Fruit fly (Drosophila melanogaster) whole organism, embryonic: ENCODE results near the gene Ac78C.

Experiments used
- Ada2b ChIP-seq: fragments of 200-800 bp; sonication (Bioruptor generic); IDR thresholded peaks from 2 replicates; pipeline ENCODE4 v1.3.6; 2022; ENCODE audit warnings: missing biosample characterization, missing genetic modification characterization
- Bteb2 ChIP-seq: fragments of 200-800 bp; sonication (Bioruptor generic); optimal IDR thresholded peaks from 2 replicates; lab custom pipeline; 2016; ENCODE audit warnings: missing biosample characterization, missing genetic modification characterization
- C15 ChIP-seq: fragments of 200-800 bp; sonication (Bioruptor generic); IDR thresholded peaks from 3 replicates; pipeline ENCODE4 v1.3.6; 2022; ENCODE audit warnings: missing biosample characterization, missing genetic modification characterization
- CG10462 ChIP-seq: fragments of 200-800 bp; sonication (Bioruptor generic); optimal IDR thresholded peaks from 2 replicates; lab custom pipeline; 2016; ENCODE audit warnings: missing biosample characterization, missing genetic modification characterization
- CG1233 ChIP-seq: fragments of 200-800 bp; sonication (Bioruptor generic); optimal IDR thresholded peaks from 4 replicates; lab custom pipeline; 2018; ENCODE audit warnings: missing biosample characterization, mild to moderate bottlenecking, missing genetic modification characterization
- CG12744 ChIP-seq: fragments of 200-800 bp; sonication (Bioruptor generic); optimal IDR thresholded peaks from 2 replicates; lab custom pipeline; 2016; ENCODE audit warnings: missing biosample characterization, missing genetic modification characterization
- CG13424 ChIP-seq: fragments of 200-800 bp; sonication (Bioruptor generic); optimal IDR thresholded peaks from 2 replicates; lab custom pipeline; 2019; ENCODE audit warnings: missing biosample characterization, mild to moderate bottlenecking, missing genetic modification characterization, moderate library complexity
- CG14050 ChIP-seq: fragments of 200-800 bp; sonication (Bioruptor generic); IDR thresholded peaks from 3 replicates; pipeline ENCODE4 v1.3.6; 2022; ENCODE audit warnings: missing biosample characterization, missing genetic modification characterization
- CG15601 ChIP-seq: fragments of 200-800 bp; sonication (Bioruptor generic); optimal IDR thresholded peaks from 3 replicates; lab custom pipeline; 2019; ENCODE audit warnings: missing biosample characterization, mild to moderate bottlenecking, missing genetic modification characterization, moderate library complexity
- CG1602 ChIP-seq: fragments of 200-800 bp; sonication (Bioruptor generic); optimal IDR thresholded peaks from 3 replicates; lab custom pipeline; 2016; ENCODE audit warnings: missing biosample characterization, missing genetic modification characterization
- CG16779 ChIP-seq: fragments of 200-800 bp; sonication (Bioruptor generic); IDR thresholded peaks from 2 replicates; pipeline ENCODE4 v1.3.6; 2022; ENCODE audit warnings: missing biosample characterization, missing genetic modification characterization
- CG17385 ChIP-seq: fragments of 200-800 bp; sonication (Bioruptor generic); optimal IDR thresholded peaks from 3 replicates; lab custom pipeline; 2018; ENCODE audit warnings: missing biosample characterization, mild to moderate bottlenecking, missing genetic modification characterization
- CG18476 ChIP-seq: fragments of 200-800 bp; sonication (Bioruptor generic); optimal IDR thresholded peaks from 2 replicates; lab custom pipeline; 2016; ENCODE audit warnings: missing biosample characterization, mild to moderate bottlenecking, missing genetic modification characterization
- CG2116 ChIP-seq: fragments of 200-800 bp; sonication (Bioruptor generic); optimal IDR thresholded peaks from 3 replicates; lab custom pipeline; 2018; ENCODE audit warnings: missing biosample characterization, mild to moderate bottlenecking, missing genetic modification characterization
- CG2199 ChIP-seq: fragments of 200-800 bp; sonication (Bioruptor generic); IDR thresholded peaks from 3 replicates; pipeline ENCODE4 v1.3.6; 2022; ENCODE audit warnings: missing biosample characterization, missing genetic modification characterization
- CG2678 ChIP-seq: fragments of 200-800 bp; sonication (Bioruptor generic); optimal IDR thresholded peaks from 3 replicates; lab custom pipeline; 2019; ENCODE audit warnings: missing biosample characterization, mild to moderate bottlenecking, missing genetic modification characterization, moderate library complexity
- CG32532 ChIP-seq: fragments of 200-800 bp; sonication (Bioruptor generic); IDR thresholded peaks from 2 replicates; pipeline ENCODE4 v1.3.6; 2022; ENCODE audit warnings: missing biosample characterization, missing genetic modification characterization
- CG4360 ChIP-seq: fragments of 200-800 bp; sonication (Bioruptor generic); IDR thresholded peaks from 2 replicates; pipeline ENCODE4 v1.3.6; 2022; ENCODE audit warnings: missing biosample characterization, missing genetic modification characterization
- CG4404 ChIP-seq: fragments of 200-800 bp; sonication (Bioruptor generic); IDR thresholded peaks from 2 replicates; pipeline ENCODE4 v1.3.6; 2022; ENCODE audit warnings: missing biosample characterization, missing genetic modification characterization
- CG6654 ChIP-seq: fragments of 200-800 bp; sonication (Bioruptor generic); optimal IDR thresholded peaks from 2 replicates; lab custom pipeline; 2017; ENCODE audit warnings: missing biosample characterization, mild to moderate bottlenecking, missing genetic modification characterization
- CG6791 ChIP-seq: fragments of 200-800 bp; sonication (Bioruptor generic); IDR thresholded peaks from 3 replicates; pipeline ENCODE4 v1.3.6; 2022; ENCODE audit warnings: missing biosample characterization, missing genetic modification characterization; ENCODE audit not compliant: partially characterized antibody
- CG7745 ChIP-seq: fragments of 200-800 bp; sonication (Bioruptor generic); optimal IDR thresholded peaks from 2 replicates; lab custom pipeline; 2018; ENCODE audit warnings: missing biosample characterization, mild to moderate bottlenecking, missing genetic modification characterization, moderate library complexity
- CG8765 ChIP-seq: fragments of 200-800 bp; sonication (Bioruptor generic); IDR thresholded peaks from 2 replicates; pipeline ENCODE4 v1.3.6; 2022; ENCODE audit warnings: missing biosample characterization, missing genetic modification characterization
- CG8924 ChIP-seq: fragments of 200-800 bp; optimal IDR thresholded peaks from 3 replicates; lab custom pipeline; 2019; ENCODE audit warnings: missing biosample characterization, mild to moderate bottlenecking, missing genetic modification characterization, moderate library complexity
- Dp ChIP-seq: fragments of 200-800 bp; sonication (Bioruptor generic); optimal IDR thresholded peaks from 2 replicates; lab custom pipeline; 2018; ENCODE audit warnings: missing biosample characterization, mild to moderate bottlenecking, missing genetic modification characterization, moderate library complexity
- Ets97D ChIP-seq: fragments of 200-800 bp; sonication (Bioruptor generic); optimal IDR thresholded peaks from 3 replicates; lab custom pipeline; 2016; ENCODE audit warnings: missing biosample characterization, missing genetic modification characterization
- Gug ChIP-seq: fragments of 200-800 bp; sonication (Bioruptor generic); IDR thresholded peaks from 4 replicates; pipeline ENCODE4 v1.3.6; 2022; ENCODE audit warnings: missing biosample characterization, missing genetic modification characterization
- Hmx ChIP-seq: fragments of 200-800 bp; sonication (Bioruptor generic); optimal IDR thresholded peaks from 2 replicates; lab custom pipeline; 2016; ENCODE audit warnings: missing biosample characterization, missing genetic modification characterization
- Jarid2 ChIP-seq: fragments of 200-800 bp; sonication (Bioruptor generic); optimal IDR thresholded peaks from 3 replicates; lab custom pipeline; 2017; ENCODE audit warnings: mild to moderate bottlenecking, missing biosample characterization, missing genetic modification reagents, missing genetic modification characterization
- Poxn ChIP-seq: fragments of 200-800 bp; sonication (Bioruptor generic); IDR thresholded peaks from 2 replicates; pipeline ENCODE4 v1.3.6; 2022; ENCODE audit warnings: missing biosample characterization, missing genetic modification characterization
- Side ChIP-seq: fragments of 200-800 bp; sonication (Bioruptor generic); optimal IDR thresholded peaks from 2 replicates; lab custom pipeline; 2016; ENCODE audit warnings: missing biosample characterization, missing genetic modification characterization
- Spps ChIP-seq: fragments of 200-800 bp; sonication (Bioruptor generic); optimal IDR thresholded peaks from 2 replicates; lab custom pipeline; 2018; ENCODE audit warnings: missing biosample characterization, mild to moderate bottlenecking, missing genetic modification characterization
- Sry-δ ChIP-seq: fragments of 200-800 bp; sonication (Bioruptor generic); optimal IDR thresholded peaks from 2 replicates; lab custom pipeline; 2016; ENCODE audit warnings: missing biosample characterization, missing genetic modification characterization
- YL-1 ChIP-seq: fragments of 200-800 bp; sonication (Bioruptor generic); optimal IDR thresholded peaks from 3 replicates; lab custom pipeline; 2017; ENCODE audit warnings: missing biosample characterization, mild to moderate bottlenecking, missing genetic modification characterization
- ac ChIP-seq: fragments of 200-800 bp; sonication (Bioruptor generic); optimal IDR thresholded peaks from 3 replicates; lab custom pipeline; 2017; ENCODE audit warnings: missing biosample characterization, mild to moderate bottlenecking, missing genetic modification characterization
- da ChIP-seq: fragments of 200-800 bp; sonication (Bioruptor generic); optimal IDR thresholded peaks from 2 replicates; lab custom pipeline; 2016; ENCODE audit warnings: missing biosample characterization, missing genetic modification characterization
- hb ChIP-seq: fragments of 200-800 bp; sonication (Bioruptor generic); IDR thresholded peaks from 3 replicates; pipeline ENCODE4 v1.3.6; 2022; ENCODE audit warnings: missing biosample characterization, missing genetic modification characterization; ENCODE audit not compliant: partially characterized antibody
- ind ChIP-seq: fragments of 200-800 bp; sonication (Bioruptor generic); optimal IDR thresholded peaks from 3 replicates; lab custom pipeline; 2016; ENCODE audit warnings: missing biosample characterization, missing genetic modification characterization
- luna ChIP-seq: fragments of 200-800 bp; sonication (Bioruptor generic); optimal IDR thresholded peaks from 2 replicates; lab custom pipeline; 2016; ENCODE audit warnings: missing biosample characterization, missing genetic modification characterization
- maf-S ChIP-seq: fragments of 200-800 bp; sonication (Bioruptor generic); optimal IDR thresholded peaks from 2 replicates; lab custom pipeline; 2016; ENCODE audit warnings: missing biosample characterization, missing genetic modification characterization
- odd ChIP-seq: fragments of 200-800 bp; sonication (Bioruptor generic); optimal IDR thresholded peaks from 2 replicates; lab custom pipeline; 2017; ENCODE audit warnings: missing biosample characterization, mild to moderate bottlenecking, missing genetic modification characterization
- pb ChIP-seq: fragments of 200-800 bp; sonication (Bioruptor generic); optimal IDR thresholded peaks from 3 replicates; lab custom pipeline; 2016; ENCODE audit warnings: missing biosample characterization, missing genetic modification characterization
- psq ChIP-seq: fragments of 200-800 bp; sonication (Bioruptor generic); optimal IDR thresholded peaks from 2 replicates; lab custom pipeline; 2017; ENCODE audit warnings: missing biosample characterization, missing genetic modification characterization
- repo ChIP-seq: fragments of 200-800 bp; sonication (Bioruptor generic); optimal IDR thresholded peaks from 2 replicates; lab custom pipeline; 2016; ENCODE audit warnings: missing biosample characterization, missing genetic modification characterization
- sisA ChIP-seq: fragments of 200-800 bp; sonication (Bioruptor generic); IDR thresholded peaks from 2 replicates; pipeline ENCODE4 v1.3.6; 2022; ENCODE audit warnings: missing biosample characterization, missing genetic modification characterization
- sob ChIP-seq: fragments of 200-800 bp; sonication (Bioruptor generic); IDR thresholded peaks from 2 replicates; pipeline ENCODE4 v1.3.6; 2022; ENCODE audit warnings: missing biosample characterization, missing genetic modification characterization
- sqz ChIP-seq: fragments of 200-800 bp; sonication (Bioruptor generic); optimal IDR thresholded peaks from 3 replicates; lab custom pipeline; 2018; ENCODE audit warnings: missing biosample characterization, mild to moderate bottlenecking, missing genetic modification characterization
- sr ChIP-seq: fragments of 200-800 bp; sonication (Bioruptor generic); IDR thresholded peaks from 3 replicates; pipeline ENCODE4 v1.3.6; 2022; ENCODE audit warnings: missing biosample characterization, missing genetic modification characterization
- stc ChIP-seq: fragments of 200-800 bp; sonication (Bioruptor generic); IDR thresholded peaks from 2 replicates; pipeline ENCODE4 v1.3.6; 2022; ENCODE audit warnings: missing biosample characterization, missing genetic modification characterization
- stwl ChIP-seq: fragments of 200-800 bp; sonication (Bioruptor generic); optimal IDR thresholded peaks from 3 replicates; lab custom pipeline; 2018; ENCODE audit warnings: missing biosample characterization, mild to moderate bottlenecking, missing genetic modification characterization, moderate library complexity
- trem ChIP-seq: fragments of 200-800 bp; optimal IDR thresholded peaks from 3 replicates; lab custom pipeline; 2019; ENCODE audit warnings: missing biosample characterization, mild to moderate bottlenecking, missing genetic modification characterization, moderate library complexity
- twi ChIP-seq: fragments of 200-800 bp; optimal IDR thresholded peaks from 2 replicates; lab custom pipeline; 2019; ENCODE audit warnings: missing biosample characterization, mild to moderate bottlenecking, missing genetic modification characterization, moderate library complexity
- zfh2 ChIP-seq: fragments of 200-800 bp; sonication (Bioruptor generic); optimal IDR thresholded peaks from 2 replicates; lab custom pipeline; 2016; ENCODE audit warnings: missing biosample characterization, missing genetic modification characterization

Ac78C gene

dm6 chr3L:21131427-21131826 is 40.3 kb downstream of the Ac78C start, which contains the start of gene ICA69 (continued):
- no peak for TF ChIP-seq Spps (tag; lab: Kevin White, UChicago)
- no peak for TF ChIP-seq CG14050 (GFP tag; lab: Robert Waterston, UW)
- TF ChIP-seq CG13424 = no peak
- TF ChIP-seq Poxn = no peak
- TF ChIP-seq CG4360 (GFP tag; lab: Robert Waterston, UW) = no peak
- TF ChIP-seq luna (GFP tag; lab: Kevin White, UChicago) = no peak
- TF ChIP-seq twi (tag; lab: Kevin White, UChicago) = no peak
- TF ChIP-seq Jarid2 (GFP tag; lab: Kevin White, UChicago) = no peak
- no peak for TF ChIP-seq CG8765
- TF ChIP-seq ind = no peak
- no peak for TF ChIP-seq psq (GFP tag; lab: Kevin White, UChicago)
- TF ChIP-seq CG15601 (tag; lab: Kevin White, UChicago) = no peak
- TF ChIP-seq CG2678 (tag; lab: Kevin White, UChicago) = no peak
- TF ChIP-seq CG7745 (tag; lab: Kevin White, UChicago) = no peak
- TF ChIP-seq C15 (GFP tag; lab: Robert Waterston, UW) = no peak
- TF ChIP-seq YL-1 (GFP tag; lab: Kevin White, UChicago) = peak; percentile 56
- TF ChIP-seq stwl (tag; lab: Kevin White, UChicago) = peak; percentile 95
- no peak for TF ChIP-seq repo (GFP tag; lab: Kevin White, UChicago)
- TF ChIP-seq da (GFP tag; lab: Kevin White, UChicago) = no peak
- TF ChIP-seq CG32532 (GFP tag; lab: Robert Waterston, UW) = no peak
- no peak for TF ChIP-seq Side (GFP tag; lab: Kevin White, UChicago)
- no peak for TF ChIP-seq CG2199
- TF ChIP-seq Gug (GFP tag; lab: Robert Waterston, UW) = no peak
- TF ChIP-seq pb = no peak
- no peak for TF ChIP-seq hb (GFP tag; lab: Robert Waterston, UW)
- peak; percentile 40 for TF ChIP-seq Dp (GFP tag; lab: Kevin White, UChicago)
- TF ChIP-seq sqz = no peak
- no peak for TF ChIP-seq CG8924 (tag; lab: Kevin White, UChicago)
- TF ChIP-seq CG6654 (GFP tag; lab: Kevin White, UChicago) = no peak
- TF ChIP-seq sob (GFP tag; lab: Robert Waterston, UW) = no peak
- no peak for TF ChIP-seq Hmx (GFP tag; lab: Kevin White, UChicago)
- TF ChIP-seq zfh2 = no peak
- TF ChIP-seq odd (GFP tag; lab: Kevin White, UChicago) = no peak
- peak; percentile 73 for TF ChIP-seq CG10462 (GFP tag; lab: Kevin White, UChicago)
- TF ChIP-seq Ada2b (GFP tag; lab: Robert Waterston, UW) = no peak
- TF ChIP-seq trem (tag; lab: Kevin White, UChicago) = no peak
- no peak for TF ChIP-seq sisA
- no peak for TF ChIP-seq CG17385 (GFP tag; lab: Kevin White, UChicago)
- no peak for TF ChIP-seq CG18476
- TF ChIP-seq CG16779 (GFP tag; lab: Robert Waterston, UW) = no peak
- no peak for TF ChIP-seq maf-S (GFP tag; lab: Kevin White, UChicago)
- TF ChIP-seq CG4404 (GFP tag; lab: Robert Waterston, UW) = no peak
- 0 out of 3 replicates have a peak, but pooled peaks have one; percentile 29 for TF ChIP-seq CG6791 (GFP tag; lab: Robert Waterston, UW)
- no peak for TF ChIP-seq sr (GFP tag; lab: Robert Waterston, UW)
- TF ChIP-seq stc (GFP tag; lab: Robert Waterston, UW) = no peak
- no peak for TF ChIP-seq CG12744 (GFP tag; lab: Kevin White, UChicago)
- no peak for TF ChIP-seq CG1602
- peak; percentile 19 for TF ChIP-seq Sry-δ (GFP tag; lab: Kevin White, UChicago)
- TF ChIP-seq CG1233 = no peak
- no peak for TF ChIP-seq Bteb2 (GFP tag; lab: Kevin White, UChicago)
- no peak for TF ChIP-seq ac (GFP tag; lab: Kevin White, UChicago)
- TF ChIP-seq Ets97D (GFP tag; lab: Kevin White, UChicago) = peak; percentile 51
- peak; percentile 48 for TF ChIP-seq CG2116 (GFP tag; lab: Kevin White, UChicago)
